Fruit fly (Drosophila melanogaster) whole organism, embryonic: ENCODE measurements around the gene CG1246.

Experiments
- Adf1 ChIP-seq: fragments of 200-800 bp; sonication (Bioruptor generic); IDR thresholded peaks from 2 replicates; pipeline ENCODE4 v1.3.6; 2022; ENCODE audit warnings: missing biosample characterization, missing genetic modification characterization
- BtbVII ChIP-seq: fragments of 200-800 bp; sonication (Bioruptor generic); optimal IDR thresholded peaks from 3 replicates; lab custom pipeline; 2017; ENCODE audit warnings: missing biosample characterization, mild to moderate bottlenecking, missing genetic modification characterization
- CG1024 ChIP-seq: fragments of 200-800 bp; sonication (Bioruptor generic); IDR thresholded peaks from 2 replicates; pipeline ENCODE4 v1.3.6; 2022; ENCODE audit warnings: missing biosample characterization, missing genetic modification characterization
- CG10267 ChIP-seq: fragments of 200-800 bp; sonication (Bioruptor generic); optimal IDR thresholded peaks from 2 replicates; lab custom pipeline; 2018; ENCODE audit warnings: missing biosample characterization, mild to moderate bottlenecking, missing genetic modification characterization, moderate library complexity
- CG12104 ChIP-seq: fragments of 200-800 bp; sonication (Bioruptor generic); optimal IDR thresholded peaks from 3 replicates; lab custom pipeline; 2016; ENCODE audit warnings: missing biosample characterization, missing genetic modification characterization
- CG12219 ChIP-seq: fragments of 200-800 bp; sonication (Bioruptor generic); optimal IDR thresholded peaks from 3 replicates; lab custom pipeline; 2018; ENCODE audit warnings: missing biosample characterization, mild to moderate bottlenecking, missing genetic modification characterization
- CG13296 ChIP-seq: fragments of 200-800 bp; sonication (Bioruptor generic); optimal IDR thresholded peaks from 3 replicates; lab custom pipeline; 2018; ENCODE audit warnings: missing biosample characterization, mild to moderate bottlenecking, missing genetic modification characterization
- CG13624 ChIP-seq: fragments of 200-800 bp; sonication (Bioruptor generic); optimal IDR thresholded peaks from 2 replicates; lab custom pipeline; 2016; ENCODE audit warnings: missing biosample characterization, missing genetic modification characterization
- CG13775 ChIP-seq: fragments of 200-800 bp; sonication (Bioruptor generic); optimal IDR thresholded peaks from 3 replicates; lab custom pipeline; 2017; ENCODE audit warnings: missing biosample characterization, mild to moderate bottlenecking, missing genetic modification characterization
- CG15514 ChIP-seq: fragments of 200-800 bp; sonication (Bioruptor generic); optimal IDR thresholded peaks from 3 replicates; lab custom pipeline; 2017; ENCODE audit warnings: missing biosample characterization, missing genetic modification characterization, mild to moderate bottlenecking, moderate library complexity, missing genetic modification reagents
- CG17568 ChIP-seq: fragments of 200-800 bp; sonication (Bioruptor generic); optimal IDR thresholded peaks from 2 replicates; lab custom pipeline; 2018; ENCODE audit warnings: missing biosample characterization, mild to moderate bottlenecking, missing genetic modification characterization, moderate library complexity
- CG2678 ChIP-seq: fragments of 200-800 bp; sonication (Bioruptor generic); optimal IDR thresholded peaks from 3 replicates; lab custom pipeline; 2019; ENCODE audit warnings: missing biosample characterization, mild to moderate bottlenecking, missing genetic modification characterization, moderate library complexity
- CG3281 ChIP-seq: fragments of 200-800 bp; sonication (Bioruptor generic); optimal IDR thresholded peaks from 3 replicates; lab custom pipeline; 2017; ENCODE audit warnings: missing biosample characterization, mild to moderate bottlenecking, missing genetic modification characterization
- CG5953 ChIP-seq: fragments of 200-800 bp; sonication (Bioruptor generic); IDR thresholded peaks from 2 replicates; pipeline ENCODE4 v1.3.6; 2022; ENCODE audit warnings: missing biosample characterization, missing genetic modification characterization
- CG6254 ChIP-seq: fragments of 200-800 bp; sonication (Bioruptor generic); optimal IDR thresholded peaks from 3 replicates; lab custom pipeline; 2017; ENCODE audit warnings: mild to moderate bottlenecking, missing biosample characterization, missing genetic modification reagents, missing genetic modification characterization
- CG6683 ChIP-seq: fragments of 200-800 bp; sonication (Bioruptor generic); optimal IDR thresholded peaks from 2 replicates; lab custom pipeline; 2017; ENCODE audit warnings: missing biosample characterization, mild to moderate bottlenecking, missing genetic modification characterization, missing genetic modification reagents
- CG9609 ChIP-seq: fragments of 200-800 bp; sonication (Bioruptor generic); optimal IDR thresholded peaks from 3 replicates; lab custom pipeline; 2016; ENCODE audit warnings: missing biosample characterization, missing genetic modification characterization
- CG9932 ChIP-seq: fragments of 200-800 bp; sonication (Bioruptor generic); IDR thresholded peaks from 2 replicates; pipeline ENCODE4 v1.3.6; 2022; ENCODE audit warnings: missing biosample characterization, missing genetic modification characterization
- Doc3 ChIP-seq: fragments of 200-800 bp; sonication (Bioruptor generic); IDR thresholded peaks from 3 replicates; pipeline ENCODE4 v1.3.6; 2022; ENCODE audit warnings: missing biosample characterization, missing genetic modification characterization; ENCODE audit not compliant: partially characterized antibody
- Dref ChIP-seq: fragments of 200-800 bp; sonication (Bioruptor generic); IDR thresholded peaks from 2 replicates; pipeline ENCODE4 v1.3.6; 2022; ENCODE audit warnings: missing biosample characterization, missing genetic modification characterization
- ERR ChIP-seq: fragments of 200-800 bp; sonication (Bioruptor generic); optimal IDR thresholded peaks from 2 replicates; lab custom pipeline; 2016; ENCODE audit warnings: missing biosample characterization, missing genetic modification characterization
- Hand ChIP-seq: fragments of 200-800 bp; sonication (Bioruptor generic); optimal IDR thresholded peaks from 2 replicates; lab custom pipeline; 2017; ENCODE audit warnings: mild to moderate bottlenecking, missing biosample characterization, missing genetic modification reagents, missing genetic modification characterization
- Kr ChIP-seq: fragments of 200-800 bp; sonication (Bioruptor generic); optimal IDR thresholded peaks from 2 replicates; lab custom pipeline; 2017; ENCODE audit warnings: missing biosample characterization, mild to moderate bottlenecking, missing genetic modification characterization
- MESR4 ChIP-seq: fragments of 200-800 bp; sonication (Bioruptor generic); optimal IDR thresholded peaks from 2 replicates; lab custom pipeline; 2018; ENCODE audit warnings: missing biosample characterization, mild to moderate bottlenecking, missing genetic modification characterization, moderate library complexity
- Mad ChIP-seq: fragments of 200-800 bp; sonication (Bioruptor generic); optimal IDR thresholded peaks from 2 replicates; lab custom pipeline; 2016; ENCODE audit warnings: missing biosample characterization, missing genetic modification characterization
- NC2α ChIP-seq: fragments of 200-800 bp; sonication (Bioruptor generic); optimal IDR thresholded peaks from 2 replicates; lab custom pipeline; 2016; ENCODE audit warnings: missing biosample characterization, missing genetic modification characterization
- Nf-YB ChIP-seq: fragments of 200-800 bp; sonication (Bioruptor generic); optimal IDR thresholded peaks from 3 replicates; lab custom pipeline; 2019; ENCODE audit warnings: missing biosample characterization, mild to moderate bottlenecking, missing genetic modification characterization, moderate library complexity
- Nf-YC ChIP-seq: fragments of 200-800 bp; optimal IDR thresholded peaks from 3 replicates; lab custom pipeline; 2019; ENCODE audit warnings: missing biosample characterization, mild to moderate bottlenecking, missing genetic modification characterization, moderate library complexity
- Rfx ChIP-seq: fragments of 200-800 bp; sonication (Bioruptor generic); IDR thresholded peaks from 2 replicates; pipeline ENCODE4 v1.3.6; 2022; ENCODE audit warnings: missing biosample characterization, missing genetic modification characterization
- Side ChIP-seq: fragments of 200-800 bp; sonication (Bioruptor generic); optimal IDR thresholded peaks from 2 replicates; lab custom pipeline; 2016; ENCODE audit warnings: missing biosample characterization, missing genetic modification characterization
- Sin3A ChIP-seq: fragments of >200 bp; optimal IDR thresholded peaks from 2 replicates; lab custom pipeline; 2018
- Stat92E ChIP-seq, 3 experiments: fragments of >200 bp in 2 of 3; fragments of 200-800 bp in 1 of 3; sonication (Bioruptor generic) in 1 of 3; optimal IDR thresholded peaks; 2 replicates each; lab custom pipeline; 2017 to 2019; ENCODE audit warnings: missing biosample characterization in 3 of 3, missing genetic modification characterization in 3 of 3, mild to moderate bottlenecking in 1 of 3, moderate library complexity in 1 of 3
- YL-1 ChIP-seq: fragments of 200-800 bp; sonication (Bioruptor generic); optimal IDR thresholded peaks from 3 replicates; lab custom pipeline; 2017; ENCODE audit warnings: missing biosample characterization, mild to moderate bottlenecking, missing genetic modification characterization
- amos ChIP-seq: fragments of 200-800 bp; sonication (Bioruptor generic); IDR thresholded peaks from 2 replicates; pipeline ENCODE4 v1.3.6; 2022; ENCODE audit warnings: missing biosample characterization, missing genetic modification characterization; ENCODE audit not compliant: partially characterized antibody
- bowl ChIP-seq: fragments of 200-800 bp; sonication (Bioruptor generic); IDR thresholded peaks from 2 replicates; pipeline ENCODE4 v1.3.6; 2022; ENCODE audit warnings: missing biosample characterization, missing genetic modification characterization
- caup ChIP-seq: fragments of 200-800 bp; sonication (Bioruptor generic); optimal IDR thresholded peaks from 3 replicates; lab custom pipeline; 2017; ENCODE audit warnings: missing biosample characterization, mild to moderate bottlenecking, missing genetic modification characterization, moderate library complexity; ENCODE audit not compliant: severe bottlenecking
- crc ChIP-seq: fragments of 200-800 bp; sonication (Bioruptor generic); optimal IDR thresholded peaks from 2 replicates; lab custom pipeline; 2016; ENCODE audit warnings: missing biosample characterization, missing genetic modification characterization
- dm ChIP-seq: fragments of 200-800 bp; sonication (Bioruptor generic); optimal IDR thresholded peaks from 3 replicates; lab custom pipeline; 2016; ENCODE audit warnings: missing biosample characterization, missing genetic modification characterization
- fd102C ChIP-seq: fragments of 200-800 bp; sonication (Bioruptor generic); optimal IDR thresholded peaks from 2 replicates; lab custom pipeline; 2018; ENCODE audit warnings: missing biosample characterization, mild to moderate bottlenecking, missing genetic modification characterization, moderate library complexity
- fd96Cb ChIP-seq: fragments of 200-800 bp; sonication (Bioruptor generic); optimal IDR thresholded peaks from 2 replicates; lab custom pipeline; 2018; ENCODE audit warnings: missing biosample characterization, mild to moderate bottlenecking, missing genetic modification characterization, moderate library complexity
- h ChIP-seq: fragments of >200 bp; optimal IDR thresholded peaks from 2 replicates; lab custom pipeline; 2017
- mam ChIP-seq: fragments of 200-800 bp; sonication (Bioruptor generic); optimal IDR thresholded peaks from 3 replicates; lab custom pipeline; 2016; ENCODE audit warnings: missing biosample characterization, missing genetic modification characterization
- mld ChIP-seq: fragments of 200-800 bp; sonication (Bioruptor generic); IDR thresholded peaks from 3 replicates; pipeline ENCODE4 v1.3.6; 2022; ENCODE audit warnings: missing biosample characterization, missing genetic modification characterization; ENCODE audit not compliant: partially characterized antibody
- shn ChIP-seq: fragments of 200-800 bp; sonication (Bioruptor generic); optimal IDR thresholded peaks from 3 replicates; lab custom pipeline; 2016; ENCODE audit warnings: missing biosample characterization, missing genetic modification characterization
- stwl ChIP-seq: fragments of 200-800 bp; sonication (Bioruptor generic); optimal IDR thresholded peaks from 3 replicates; lab custom pipeline; 2018; ENCODE audit warnings: missing biosample characterization, mild to moderate bottlenecking, missing genetic modification characterization, moderate library complexity
- sug ChIP-seq: fragments of 200-800 bp; optimal IDR thresholded peaks from 2 replicates; lab custom pipeline; 2019; ENCODE audit warnings: missing biosample characterization, mild to moderate bottlenecking, missing genetic modification characterization, moderate library complexity
- tgo ChIP-seq: fragments of 200-800 bp; sonication (Bioruptor generic); IDR thresholded peaks from 3 replicates; pipeline ENCODE4 v1.3.6; 2022; ENCODE audit warnings: missing biosample characterization, missing genetic modification characterization
- tna ChIP-seq: fragments of 200-800 bp; sonication (Bioruptor generic); IDR thresholded peaks from 2 replicates; pipeline ENCODE4 v1.3.6; 2022; ENCODE audit warnings: missing biosample characterization, missing genetic modification characterization; ENCODE audit not compliant: partially characterized antibody
- tup ChIP-seq: fragments of 200-800 bp; sonication (Bioruptor generic); optimal IDR thresholded peaks from 2 replicates; lab custom pipeline; 2016; ENCODE audit warnings: missing biosample characterization, mild to moderate bottlenecking, missing genetic modification characterization, moderate library complexity
- z ChIP-seq: fragments of 200-800 bp; sonication (Bioruptor generic); IDR thresholded peaks from 3 replicates; pipeline ENCODE4 v1.3.6; 2022; ENCODE audit warnings: missing biosample characterization, missing genetic modification characterization
- zen ChIP-seq: fragments of 200-800 bp; sonication (Bioruptor generic); optimal IDR thresholded peaks from 3 replicates; lab custom pipeline; 2018; ENCODE audit warnings: missing biosample characterization, mild to moderate bottlenecking, missing genetic modification characterization, moderate library complexity

The CG1246 gene

dm6 chr3L:2599214-2599730, 48.6 kb upstream of the CG1246 start, which contains the start of the genes CG16985 and CG12182 (continued):
- TF ChIP-seq Mad (GFP tag; lab: Kevin White, UChicago) (no peak), Hand (GFP tag; lab: Kevin White, UChicago) (no peak), tna (GFP tag; lab: Robert Waterston, UW) (0 out of 2 replicates have a peak, but pooled peaks have one; percentile 7), fd102C (GFP tag; lab: Kevin White, UChicago) (no peak), CG10267 (tag; lab: Kevin White, UChicago) (no peak), tgo (GFP tag; lab: Robert Waterston, UW) (no peak), CG5953 (GFP tag; lab: Robert Waterston, UW) (no peak), CG2678 (tag; lab: Kevin White, UChicago) (no peak), Dref (GFP tag; lab: Robert Waterston, UW) (peak; percentile 74), CG13775 (GFP tag; lab: Kevin White, UChicago) (no peak), CG3281 (GFP tag; lab: Kevin White, UChicago) (no peak), dm (GFP tag; lab: Kevin White, UChicago) (no peak), sug (tag; lab: Kevin White, UChicago) (no peak), CG6254 (GFP tag; lab: Kevin White, UChicago) (no peak), Side (no peak), MESR4 (GFP tag; lab: Kevin White, UChicago) (peak; percentile 46), Adf1 (GFP tag; lab: Robert Waterston, UW) (no peak), NC2α (GFP tag; lab: Kevin White, UChicago) (no peak), mam (GFP tag; lab: Kevin White, UChicago) (no peak), Nf-YB (no peak), Kr (GFP tag; lab: Kevin White, UChicago) (no peak), YL-1 (peak; percentile 10), CG17568 (GFP tag; lab: Kevin White, UChicago) (no peak), ERR (GFP tag; lab: Kevin White, UChicago) (no peak), z (GFP tag; lab: Robert Waterston, UW) (no peak), CG1024 (no peak), Rfx (GFP tag; lab: Robert Waterston, UW) (peak; percentile 31; the same call in 1 of the 2 replicates), BtbVII (GFP tag; lab: Kevin White, UChicago) (no peak), CG15514 (peak; percentile 26), CG6683 (GFP tag; lab: Kevin White, UChicago) (no peak), Sin3A (lab: Kevin White, UChicago) (peak; percentile 21), Doc3 (GFP tag; lab: Robert Waterston, UW) (peak; percentile 40; the same call in 1 of the 3 replicates), CG12104 (GFP tag; lab: Kevin White, UChicago) (no peak), amos (GFP tag; lab: Robert Waterston, UW) (peak; percentile 48), fd96Cb (no peak), caup (no peak), CG9609 (no peak), shn (GFP tag; lab: Kevin White, UChicago) (no peak), crc (GFP tag; lab: Kevin White, UChicago) (no peak), stwl (tag; lab: Kevin White, UChicago) (peak; percentile 10), CG9932 (GFP tag; lab: Robert Waterston, UW) (no peak), Stat92E (GFP tag; optimal IDR thresholded peaks at IDR 0.05; lab: Kevin White, UChicago) (peak in 1 of 3 experiments; percentile 21), bowl (GFP tag; lab: Robert Waterston, UW) (no peak), zen (tag; lab: Kevin White, UChicago) (no peak), CG12219 (GFP tag; lab: Kevin White, UChicago) (no peak), CG13296 (GFP tag; lab: Kevin White, UChicago) (no peak), mld (GFP tag; lab: Robert Waterston, UW) (no peak), tup (no peak), CG13624 (GFP tag; lab: Kevin White, UChicago) (peak; percentile 21), h (lab: Kevin White, UChicago) (no peak), Nf-YC (tag; lab: Kevin White, UChicago) (no peak)
